Fruit fly (Drosophila melanogaster) whole organism, embryonic: ENCODE data around the gene Gcna.

Source experiments
- Blimp-1 ChIP-seq: fragments of 200-800 bp; sonication (Bioruptor generic); optimal IDR thresholded peaks from 3 replicates; lab custom pipeline; 2018; ENCODE audit warnings: missing biosample characterization, missing genetic modification characterization, mild to moderate bottlenecking, moderate library complexity, missing genetic modification reagents
- CG10366 ChIP-seq: fragments of 200-800 bp; sonication (Bioruptor generic); IDR thresholded peaks from 2 replicates; pipeline ENCODE4 v1.3.6; 2022; ENCODE audit warnings: missing biosample characterization, missing genetic modification characterization
- CG10462 ChIP-seq: fragments of 200-800 bp; sonication (Bioruptor generic); optimal IDR thresholded peaks from 2 replicates; lab custom pipeline; 2016; ENCODE audit warnings: missing biosample characterization, missing genetic modification characterization
- CG11696 ChIP-seq: fragments of 200-800 bp; sonication (Bioruptor generic); IDR thresholded peaks from 2 replicates; pipeline ENCODE4 v1.3.6; 2022; ENCODE audit warnings: missing biosample characterization, missing genetic modification characterization
- CG13894 ChIP-seq: fragments of 200-800 bp; sonication (Bioruptor generic); optimal IDR thresholded peaks from 3 replicates; lab custom pipeline; 2018; ENCODE audit warnings: missing biosample characterization, mild to moderate bottlenecking, missing genetic modification characterization, moderate library complexity
- CG15696 ChIP-seq: fragments of 200-800 bp; sonication (Bioruptor generic); optimal IDR thresholded peaks from 2 replicates; lab custom pipeline; 2019; ENCODE audit warnings: missing biosample characterization, mild to moderate bottlenecking, missing genetic modification characterization, moderate library complexity
- CG1832 ChIP-seq: fragments of 200-800 bp; sonication (Bioruptor generic); optimal IDR thresholded peaks from 2 replicates; lab custom pipeline; 2017; ENCODE audit warnings: missing biosample characterization, mild to moderate bottlenecking, missing genetic modification characterization, inconsistent platforms
- CG2875 ChIP-seq: fragments of 200-800 bp; sonication (Bioruptor generic); optimal IDR thresholded peaks from 2 replicates; lab custom pipeline; 2017; ENCODE audit warnings: missing biosample characterization, mild to moderate bottlenecking, missing genetic modification characterization, missing genetic modification reagents
- CG30020 ChIP-seq: fragments of 200-800 bp; optimal IDR thresholded peaks from 2 replicates; lab custom pipeline; 2019; ENCODE audit warnings: missing biosample characterization, mild to moderate bottlenecking, missing genetic modification characterization, moderate library complexity
- CG3163 ChIP-seq: fragments of 200-800 bp; sonication (Bioruptor generic); optimal IDR thresholded peaks from 3 replicates; lab custom pipeline; 2016; ENCODE audit warnings: missing biosample characterization, missing genetic modification characterization
- CG34224 ChIP-seq: fragments of 200-800 bp; sonication (Bioruptor generic); IDR thresholded peaks from 3 replicates; pipeline ENCODE4 v1.3.6; 2022; ENCODE audit warnings: missing biosample characterization, missing genetic modification characterization; ENCODE audit not compliant: partially characterized antibody
- CG4282 ChIP-seq: fragments of 200-800 bp; sonication (Bioruptor generic); optimal IDR thresholded peaks from 2 replicates; lab custom pipeline; 2016; ENCODE audit warnings: missing biosample characterization, missing genetic modification characterization
- CG4424 ChIP-seq: fragments of 200-800 bp; sonication (Bioruptor generic); optimal IDR thresholded peaks from 3 replicates; lab custom pipeline; 2016; ENCODE audit warnings: missing biosample characterization, missing genetic modification characterization
- CG4707 ChIP-seq: fragments of 200-800 bp; sonication (Bioruptor generic); optimal IDR thresholded peaks from 2 replicates; lab custom pipeline; 2018; ENCODE audit warnings: missing biosample characterization, mild to moderate bottlenecking, missing genetic modification characterization, moderate library complexity
- CG7357 ChIP-seq: fragments of 200-800 bp; sonication (Bioruptor generic); IDR thresholded peaks from 3 replicates; pipeline ENCODE4 v1.3.6; 2022; ENCODE audit warnings: missing biosample characterization, missing genetic modification characterization
- CG7786 ChIP-seq: fragments of 200-800 bp; sonication (Bioruptor generic); optimal IDR thresholded peaks from 2 replicates; lab custom pipeline; 2016; ENCODE audit warnings: missing biosample characterization, missing genetic modification characterization
- CG8388 ChIP-seq: fragments of 200-800 bp; sonication (Bioruptor generic); optimal IDR thresholded peaks from 2 replicates; lab custom pipeline; 2019; ENCODE audit warnings: missing biosample characterization, mild to moderate bottlenecking, missing genetic modification characterization, moderate library complexity
- CG8478 ChIP-seq: fragments of >200 bp; optimal IDR thresholded peaks from 2 replicates; lab custom pipeline; 2018
- CG8944 ChIP-seq: fragments of 200-800 bp; sonication (Bioruptor generic); optimal IDR thresholded peaks from 3 replicates; lab custom pipeline; 2016; ENCODE audit warnings: missing biosample characterization, missing genetic modification characterization
- Dref ChIP-seq: fragments of 200-800 bp; sonication (Bioruptor generic); IDR thresholded peaks from 2 replicates; pipeline ENCODE4 v1.3.6; 2022; ENCODE audit warnings: missing biosample characterization, missing genetic modification characterization
- Hmx ChIP-seq: fragments of 200-800 bp; sonication (Bioruptor generic); optimal IDR thresholded peaks from 2 replicates; lab custom pipeline; 2016; ENCODE audit warnings: missing biosample characterization, missing genetic modification characterization
- Kr ChIP-seq: fragments of 200-800 bp; sonication (Bioruptor generic); optimal IDR thresholded peaks from 2 replicates; lab custom pipeline; 2017; ENCODE audit warnings: missing biosample characterization, mild to moderate bottlenecking, missing genetic modification characterization
- Mad ChIP-seq: fragments of 200-800 bp; sonication (Bioruptor generic); optimal IDR thresholded peaks from 2 replicates; lab custom pipeline; 2016; ENCODE audit warnings: missing biosample characterization, missing genetic modification characterization
- NK7.1 ChIP-seq: fragments of 200-800 bp; sonication (Bioruptor generic); optimal IDR thresholded peaks from 3 replicates; lab custom pipeline; 2016; ENCODE audit warnings: missing biosample characterization, missing genetic modification characterization
- Side ChIP-seq: fragments of 200-800 bp; sonication (Bioruptor generic); optimal IDR thresholded peaks from 2 replicates; lab custom pipeline; 2016; ENCODE audit warnings: missing biosample characterization, missing genetic modification characterization
- Six4 ChIP-seq: fragments of 200-800 bp; sonication (Bioruptor generic); optimal IDR thresholded peaks from 2 replicates; lab custom pipeline; 2016; ENCODE audit warnings: missing biosample characterization, missing genetic modification characterization
- btn ChIP-seq: fragments of 200-800 bp; sonication (Bioruptor generic); optimal IDR thresholded peaks from 2 replicates; lab custom pipeline; 2016; ENCODE audit warnings: missing biosample characterization, missing genetic modification characterization
- caup ChIP-seq: fragments of 200-800 bp; sonication (Bioruptor generic); optimal IDR thresholded peaks from 3 replicates; lab custom pipeline; 2017; ENCODE audit warnings: missing biosample characterization, mild to moderate bottlenecking, missing genetic modification characterization, moderate library complexity; ENCODE audit not compliant: severe bottlenecking
- chif ChIP-seq, 2 experiments: fragments of 200-800 bp; sonication (Bioruptor generic); optimal IDR thresholded peaks; 3 replicates each; lab custom pipeline; 2016; ENCODE audit warnings: missing biosample characterization in 2 of 2, missing genetic modification characterization in 2 of 2
- ci ChIP-seq: fragments of 200-800 bp; sonication (Bioruptor generic); IDR thresholded peaks from 3 replicates; pipeline ENCODE4 v1.3.6; 2022; ENCODE audit warnings: missing biosample characterization, missing genetic modification characterization
- dmrt11E ChIP-seq: fragments of 200-800 bp; sonication (Bioruptor generic); optimal IDR thresholded peaks from 3 replicates; lab custom pipeline; 2018; ENCODE audit warnings: missing biosample characterization, mild to moderate bottlenecking, missing genetic modification characterization, moderate library complexity
- dpn ChIP-seq, 2 experiments: fragments of 200-800 bp; sonication (Bioruptor generic); optimal IDR thresholded peaks; 3 replicates each; lab custom pipeline; 2016; ENCODE audit warnings: missing biosample characterization in 2 of 2, missing genetic modification characterization in 2 of 2
- eve ChIP-seq, 2 experiments: fragments of >200 bp; optimal IDR thresholded peaks; 2 replicates each; lab custom pipeline; 2017; ENCODE audit warnings: missing biosample characterization in 2 of 2, missing genetic modification characterization in 2 of 2
- gce ChIP-seq: fragments of 200-800 bp; sonication (Bioruptor generic); IDR thresholded peaks from 3 replicates; pipeline ENCODE4 v1.3.6; 2022; ENCODE audit warnings: missing biosample characterization, missing genetic modification characterization
- lbe ChIP-seq: fragments of 200-800 bp; sonication (Bioruptor generic); optimal IDR thresholded peaks from 2 replicates; lab custom pipeline; 2016; ENCODE audit warnings: missing biosample characterization, mild to moderate bottlenecking, missing genetic modification characterization
- maf-S ChIP-seq: fragments of 200-800 bp; sonication (Bioruptor generic); optimal IDR thresholded peaks from 2 replicates; lab custom pipeline; 2016; ENCODE audit warnings: missing biosample characterization, missing genetic modification characterization
- nerfin-1 ChIP-seq: fragments of 200-800 bp; sonication (Bioruptor generic); optimal IDR thresholded peaks from 3 replicates; lab custom pipeline; 2019; ENCODE audit warnings: missing biosample characterization, mild to moderate bottlenecking, missing genetic modification characterization, moderate library complexity
- nerfin-2 ChIP-seq: fragments of 200-800 bp; sonication (Bioruptor generic); IDR thresholded peaks from 2 replicates; pipeline ENCODE4 v1.3.6; 2022; ENCODE audit warnings: missing biosample characterization, missing genetic modification characterization; ENCODE audit not compliant: partially characterized antibody
- nom ChIP-seq: fragments of 200-800 bp; sonication (Bioruptor generic); optimal IDR thresholded peaks from 2 replicates; lab custom pipeline; 2017; ENCODE audit warnings: missing biosample characterization, missing genetic modification characterization, mild to moderate bottlenecking, moderate library complexity, missing genetic modification reagents
- odd ChIP-seq: fragments of 200-800 bp; sonication (Bioruptor generic); optimal IDR thresholded peaks from 2 replicates; lab custom pipeline; 2017; ENCODE audit warnings: missing biosample characterization, mild to moderate bottlenecking, missing genetic modification characterization
- p53 ChIP-seq: fragments of 200-800 bp; sonication (Bioruptor generic); optimal IDR thresholded peaks from 2 replicates; lab custom pipeline; 2016; ENCODE audit warnings: missing biosample characterization, missing genetic modification characterization
- pan ChIP-seq, 4 experiments: fragments of >200 bp in 3 of 4; fragments of 200-800 bp in 1 of 4; sonication (Bioruptor generic) in 1 of 4; optimal IDR thresholded peaks in 3 of 4; IDR thresholded peaks in 1 of 4; 2 replicates each; pipeline versions ENCODE4 v1.3.6 to Lab custom; 2017 to 2022; ENCODE audit warnings: missing biosample characterization in 2 of 4, missing genetic modification characterization in 2 of 4, mixed read lengths in 1 of 4
- pita ChIP-seq: fragments of 200-800 bp; sonication (Bioruptor generic); optimal IDR thresholded peaks from 2 replicates; lab custom pipeline; 2017; ENCODE audit warnings: missing biosample characterization, mild to moderate bottlenecking, missing genetic modification characterization
- pum ChIP-seq: fragments of 200-800 bp; sonication (Bioruptor generic); optimal IDR thresholded peaks from 2 replicates; lab custom pipeline; 2016; ENCODE audit warnings: missing biosample characterization, missing genetic modification characterization
- salm ChIP-seq: fragments of 200-800 bp; sonication (Bioruptor generic); optimal IDR thresholded peaks from 2 replicates; lab custom pipeline; 2018; ENCODE audit warnings: missing biosample characterization, mild to moderate bottlenecking, missing genetic modification characterization
- sob ChIP-seq: fragments of 200-800 bp; sonication (Bioruptor generic); IDR thresholded peaks from 2 replicates; pipeline ENCODE4 v1.3.6; 2022; ENCODE audit warnings: missing biosample characterization, missing genetic modification characterization
- stc ChIP-seq: fragments of 200-800 bp; sonication (Bioruptor generic); IDR thresholded peaks from 2 replicates; pipeline ENCODE4 v1.3.6; 2022; ENCODE audit warnings: missing biosample characterization, missing genetic modification characterization
- tin ChIP-seq: fragments of 200-800 bp; sonication (Bioruptor generic); optimal IDR thresholded peaks from 3 replicates; lab custom pipeline; 2016; ENCODE audit warnings: missing biosample characterization, missing genetic modification characterization
- twi ChIP-seq: fragments of 200-800 bp; optimal IDR thresholded peaks from 2 replicates; lab custom pipeline; 2019; ENCODE audit warnings: missing biosample characterization, mild to moderate bottlenecking, missing genetic modification characterization, moderate library complexity
- wor ChIP-seq: fragments of 200-800 bp; sonication (Bioruptor generic); IDR thresholded peaks from 2 replicates; pipeline ENCODE4 v1.3.6; 2022; ENCODE audit warnings: missing biosample characterization, missing genetic modification characterization

Gcna gene

DNA sequence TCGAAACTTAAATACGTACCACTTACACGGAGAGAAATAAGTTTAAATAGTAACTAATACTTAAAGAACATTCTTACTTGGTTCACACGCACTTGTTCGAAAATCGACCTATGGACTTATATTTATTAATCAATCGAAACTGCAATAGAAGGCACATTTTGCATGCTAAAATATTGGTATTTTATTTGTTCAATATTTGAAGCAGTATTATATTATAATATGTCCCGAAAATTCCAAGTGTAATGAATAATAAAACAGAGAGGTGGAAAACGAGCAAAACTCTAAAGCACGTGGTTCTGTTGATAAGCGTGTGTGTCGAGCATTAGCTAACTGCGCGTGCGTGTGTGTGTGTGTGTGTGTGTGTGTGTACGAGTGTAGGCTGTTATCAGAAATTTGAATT lies 15.7 kb downstream of the Gcna start (continued):
- no peak for TF ChIP-seq Kr (GFP tag; lab: Kevin White, UChicago)
- TF ChIP-seq CG10462 (GFP tag; lab: Kevin White, UChicago), result peak; percentile 53
- peak; percentile 93 for TF ChIP-seq CG13894 (tag; lab: Kevin White, UChicago)
- no peak for TF ChIP-seq Dref (GFP tag; lab: Robert Waterston, UW)
- TF ChIP-seq odd, result peak; percentile 74
- TF ChIP-seq maf-S (GFP tag; lab: Kevin White, UChicago), result peak; percentile 68
- TF ChIP-seq ci (GFP tag; lab: Robert Waterston, UW), result peak; percentile 74; the same call in 2 of the 3 replicates
- TF ChIP-seq CG1832, result no peak
- peak; percentile 80 for TF ChIP-seq Blimp-1 (GFP tag; lab: Kevin White, UChicago)
- peak; percentile 67; the same call in 1 of the 2 replicates for TF ChIP-seq stc (GFP tag; lab: Robert Waterston, UW)
- TF ChIP-seq Mad, result peak; percentile 49
- TF ChIP-seq nom (GFP tag; lab: Kevin White, UChicago), result no peak
- peak; percentile 73 for TF ChIP-seq CG7786 (GFP tag; lab: Kevin White, UChicago)
- TF ChIP-seq p53, result no peak
- TF ChIP-seq CG8388, result peak; percentile 71
- peak; percentile 22 for TF ChIP-seq lbe (GFP tag; lab: Kevin White, UChicago)
- TF ChIP-seq pan (optimal IDR thresholded peaks at IDR 0.05; lab: Kevin White, UChicago), result no peak
- peak in 1 of 2 experiments; percentile 79 for TF ChIP-seq pan (GFP tag; optimal IDR thresholded peaks at IDR 0.05 in 1 of 2, IDR thresholded peaks at IDR 0.05 in 1 of 2)
- TF ChIP-seq sob (GFP tag; lab: Robert Waterston, UW), result peak; percentile 86
- peak; percentile 59 for TF ChIP-seq dmrt11E (tag; lab: Kevin White, UChicago)
- peak; percentile 77 for TF ChIP-seq CG4424 (GFP tag; lab: Kevin White, UChicago)
- no peak for TF ChIP-seq pita (GFP tag; lab: Kevin White, UChicago)
- TF ChIP-seq salm (tag; lab: Kevin White, UChicago), result peak; percentile 68
- TF ChIP-seq CG2875 (GFP tag; lab: Kevin White, UChicago), result peak; percentile 25
- TF ChIP-seq nerfin-1 (tag; lab: Kevin White, UChicago), result peak; percentile 71
- TF ChIP-seq CG8944 (GFP tag; lab: Kevin White, UChicago), result peak; percentile 43
- peak; percentile 29 for TF ChIP-seq CG3163
- peak; percentile 51 for TF ChIP-seq CG4707 (GFP tag; lab: Kevin White, UChicago)
- peak; percentile 76 for TF ChIP-seq CG10366
- no peak for TF ChIP-seq CG34224
- TF ChIP-seq CG11696 (GFP tag; lab: Robert Waterston, UW), result peak; percentile 30; the same call in 1 of the 2 replicates
- TF ChIP-seq dpn (GFP tag; optimal IDR thresholded peaks at IDR 0.05; lab: Kevin White, UChicago), result peak; percentile 82 to 86
- no peak for TF ChIP-seq nerfin-2 (GFP tag; lab: Robert Waterston, UW)
- TF ChIP-seq eve (GFP tag; optimal IDR thresholded peaks at IDR 0.05; lab: Kevin White, UChicago), result peak in 1 of 2 experiments; percentile 89
- TF ChIP-seq CG7357 (GFP tag; lab: Robert Waterston, UW), result peak; percentile 65; the same call in 2 of the 3 replicates
- peak; percentile 21 for TF ChIP-seq NK7.1
- TF ChIP-seq caup (GFP tag; lab: Kevin White, UChicago), result peak; percentile 90
- peak; percentile 20 for TF ChIP-seq CG30020 (tag; lab: Kevin White, UChicago)
- peak; percentile 61 for TF ChIP-seq Six4 (GFP tag; lab: Kevin White, UChicago)
- peak; percentile 58 for TF ChIP-seq pum (GFP tag; lab: Kevin White, UChicago)
- TF ChIP-seq Hmx (GFP tag; lab: Kevin White, UChicago), result peak; percentile 64
- TF ChIP-seq Side (GFP tag; lab: Kevin White, UChicago), result peak; percentile 68
- TF ChIP-seq twi, result peak; percentile 71
- peak; percentile 43 for TF ChIP-seq wor
- peak; percentile 61 to 68 for TF ChIP-seq chif (GFP tag; optimal IDR thresholded peaks at IDR 0.05; lab: Kevin White, UChicago)
- TF ChIP-seq btn (GFP tag; lab: Kevin White, UChicago), result no peak
- TF ChIP-seq gce (GFP tag; lab: Robert Waterston, UW), result no peak; the same call in 2 of the 3 replicates
- TF ChIP-seq CG8478 (lab: Kevin White, UChicago), result no peak
- TF ChIP-seq tin (GFP tag; lab: Kevin White, UChicago), result peak; percentile 67
- TF ChIP-seq CG15696 (tag; lab: Kevin White, UChicago), result peak; percentile 75
- TF ChIP-seq CG4282 (GFP tag; lab: Kevin White, UChicago), result peak; percentile 11
